Worm (Caenorhabditis elegans): ENCODE measurements around the gene agr-1.
"Not testable (repeated sequence)": the region's sequence is repeated elsewhere in the genome, so short reads cannot be mapped to it uniquely, and the experiment has no call there.

ce11 chrII:6775076-6775475 is at the start of gene agr-1:
- TF ChIP-seq nhr-76 (tag; optimal IDR thresholded peaks at IDR 0.05); nhr-237 (tag; optimal IDR thresholded peaks at IDR 0.05); pha-4 (tag; optimal IDR thresholded peaks at IDR 0.05); ceh-39 (tag; optimal IDR thresholded peaks at IDR 0.05); lin-13 (tag; optimal IDR thresholded peaks at IDR 0.05); snpc-4 (tag; optimal IDR thresholded peaks at IDR 0.05); elt-1 (tag; optimal IDR thresholded peaks at IDR 0.05; ENCODE audit: borderline replicate concordance, insufficient read depth); blmp-1 (tag; optimal IDR thresholded peaks at IDR 0.05); hlh-1 (tag; optimal IDR thresholded peaks at IDR 0.05); flh-1 (GFP tag; optimal IDR thresholded peaks at IDR 0.05); unc-39 (tag; optimal IDR thresholded peaks at IDR 0.05); nhr-28 (tag; optimal IDR thresholded peaks at IDR 0.05); mep-1 (tag; optimal IDR thresholded peaks at IDR 0.05): not testable (repeated sequence)
